Fruit fly (Drosophila melanogaster) whole organism, embryonic: ENCODE measurements around the gene CG42824.
A peak's percentile ranks its signal among the peaks of the same experiment; 100 is the strongest.

ENCODE experiments used
- Aef1 ChIP-seq: fragments of 200-800 bp; sonication (Bioruptor generic); IDR thresholded peaks from 3 replicates; pipeline ENCODE4 v1.3.6; 2022; ENCODE audit warnings: missing biosample characterization, missing genetic modification characterization
- CG10366 ChIP-seq: fragments of 200-800 bp; sonication (Bioruptor generic); IDR thresholded peaks from 2 replicates; pipeline ENCODE4 v1.3.6; 2022; ENCODE audit warnings: missing biosample characterization, missing genetic modification characterization
- CG11504 ChIP-seq: fragments of 200-800 bp; sonication (Bioruptor generic); optimal IDR thresholded peaks from 3 replicates; lab custom pipeline; 2019; ENCODE audit warnings: missing biosample characterization, mild to moderate bottlenecking, missing genetic modification characterization, moderate library complexity
- CG12104 ChIP-seq: fragments of 200-800 bp; sonication (Bioruptor generic); optimal IDR thresholded peaks from 3 replicates; lab custom pipeline; 2016; ENCODE audit warnings: missing biosample characterization, missing genetic modification characterization
- CG12391 ChIP-seq: fragments of 200-800 bp; sonication (Bioruptor generic); optimal IDR thresholded peaks from 3 replicates; lab custom pipeline; 2018; ENCODE audit warnings: missing biosample characterization, mild to moderate bottlenecking, missing genetic modification characterization, moderate library complexity
- CG17328 ChIP-seq: fragments of 200-800 bp; sonication (Bioruptor generic); IDR thresholded peaks from 2 replicates; pipeline ENCODE4 v1.3.6; 2022; ENCODE audit warnings: missing biosample characterization, missing genetic modification characterization
- CG1792 ChIP-seq: fragments of 200-800 bp; sonication (Bioruptor generic); optimal IDR thresholded peaks from 2 replicates; lab custom pipeline; 2016; ENCODE audit warnings: missing biosample characterization, missing genetic modification characterization
- CG30431 ChIP-seq: fragments of 200-800 bp; sonication (Bioruptor generic); optimal IDR thresholded peaks from 2 replicates; lab custom pipeline; 2017; ENCODE audit warnings: missing biosample characterization, missing genetic modification characterization
- CG3065 ChIP-seq: fragments of 200-800 bp; sonication (Bioruptor generic); optimal IDR thresholded peaks from 2 replicates; lab custom pipeline; 2016; ENCODE audit warnings: missing biosample characterization, missing genetic modification characterization
- CG31224 ChIP-seq: fragments of 200-800 bp; sonication (Bioruptor generic); IDR thresholded peaks from 2 replicates; pipeline ENCODE4 v1.3.6; 2022; ENCODE audit warnings: missing biosample characterization, missing genetic modification characterization
- CG3163 ChIP-seq: fragments of 200-800 bp; sonication (Bioruptor generic); optimal IDR thresholded peaks from 3 replicates; lab custom pipeline; 2016; ENCODE audit warnings: missing biosample characterization, missing genetic modification characterization
- CG32532 ChIP-seq: fragments of 200-800 bp; sonication (Bioruptor generic); IDR thresholded peaks from 2 replicates; pipeline ENCODE4 v1.3.6; 2022; ENCODE audit warnings: missing biosample characterization, missing genetic modification characterization
- CG32767 ChIP-seq: fragments of 200-800 bp; sonication (Bioruptor generic); IDR thresholded peaks from 2 replicates; pipeline ENCODE4 v1.3.6; 2022; ENCODE audit warnings: missing biosample characterization, missing genetic modification characterization
- CG33213 ChIP-seq: fragments of 200-800 bp; sonication (Bioruptor generic); optimal IDR thresholded peaks from 3 replicates; lab custom pipeline; 2016; ENCODE audit warnings: missing biosample characterization, missing genetic modification characterization
- CG4820 ChIP-seq: fragments of 200-800 bp; sonication (Bioruptor generic); optimal IDR thresholded peaks from 3 replicates; lab custom pipeline; 2016; ENCODE audit warnings: missing biosample characterization, missing genetic modification characterization
- CG6813 ChIP-seq: fragments of 200-800 bp; sonication (Bioruptor generic); optimal IDR thresholded peaks from 2 replicates; lab custom pipeline; 2017; ENCODE audit warnings: missing biosample characterization, missing genetic modification characterization, mild to moderate bottlenecking, moderate library complexity, missing genetic modification reagents
- CG7839 ChIP-seq: fragments of 200-800 bp; sonication (Bioruptor generic); optimal IDR thresholded peaks from 3 replicates; lab custom pipeline; 2018; ENCODE audit warnings: missing biosample characterization, mild to moderate bottlenecking, missing genetic modification characterization, moderate library complexity
- CG8089 ChIP-seq: fragments of 200-800 bp; sonication (Bioruptor generic); optimal IDR thresholded peaks from 3 replicates; lab custom pipeline; 2016; ENCODE audit warnings: missing biosample characterization, missing genetic modification characterization
- CG8924 ChIP-seq: fragments of 200-800 bp; optimal IDR thresholded peaks from 3 replicates; lab custom pipeline; 2019; ENCODE audit warnings: missing biosample characterization, mild to moderate bottlenecking, missing genetic modification characterization, moderate library complexity
- CG8944 ChIP-seq: fragments of 200-800 bp; sonication (Bioruptor generic); optimal IDR thresholded peaks from 3 replicates; lab custom pipeline; 2016; ENCODE audit warnings: missing biosample characterization, missing genetic modification characterization
- CG9609 ChIP-seq: fragments of 200-800 bp; sonication (Bioruptor generic); optimal IDR thresholded peaks from 3 replicates; lab custom pipeline; 2016; ENCODE audit warnings: missing biosample characterization, missing genetic modification characterization
- Fer2 ChIP-seq: fragments of 200-800 bp; sonication (Bioruptor generic); optimal IDR thresholded peaks from 2 replicates; lab custom pipeline; 2018; ENCODE audit warnings: missing biosample characterization, mild to moderate bottlenecking, missing genetic modification characterization, moderate library complexity
- Gsc ChIP-seq: fragments of 200-800 bp; sonication (Bioruptor generic); IDR thresholded peaks from 2 replicates; pipeline ENCODE4 v1.3.6; 2022; ENCODE audit warnings: missing biosample characterization, missing genetic modification characterization
- Hey ChIP-seq: fragments of 200-800 bp; sonication (Bioruptor generic); optimal IDR thresholded peaks from 3 replicates; lab custom pipeline; 2018; ENCODE audit warnings: missing biosample characterization, mild to moderate bottlenecking, missing genetic modification characterization
- HmgZ ChIP-seq: fragments of 200-800 bp; sonication (Bioruptor generic); optimal IDR thresholded peaks from 2 replicates; lab custom pipeline; 2018; ENCODE audit warnings: missing biosample characterization, mild to moderate bottlenecking, missing genetic modification characterization
- Hr3 ChIP-seq: fragments of 200-800 bp; sonication (Bioruptor generic); optimal IDR thresholded peaks from 3 replicates; lab custom pipeline; 2016; ENCODE audit warnings: missing biosample characterization, missing genetic modification characterization
- Hr39 ChIP-seq: fragments of >200 bp; optimal IDR thresholded peaks from 2 replicates; lab custom pipeline; 2017
- MESR4 ChIP-seq: fragments of 200-800 bp; sonication (Bioruptor generic); optimal IDR thresholded peaks from 2 replicates; lab custom pipeline; 2018; ENCODE audit warnings: missing biosample characterization, mild to moderate bottlenecking, missing genetic modification characterization, moderate library complexity
- Med ChIP-seq: fragments of 200-800 bp; sonication (Bioruptor generic); peaks from one replicate; lab custom pipeline; 2016; ENCODE audit warnings: missing biosample characterization, missing genetic modification characterization, mild to moderate bottlenecking, inconsistent platforms, moderate library complexity
- Ssrp ChIP-seq: fragments of 200-800 bp; sonication (Bioruptor generic); optimal IDR thresholded peaks from 2 replicates; lab custom pipeline; 2018; ENCODE audit warnings: missing biosample characterization, mild to moderate bottlenecking, missing genetic modification characterization, moderate library complexity
- Trl ChIP-seq, 3 experiments: fragments of >200 bp in 2 of 3; fragments of 200-800 bp in 1 of 3; sonication (Bioruptor generic) in 1 of 3; optimal IDR thresholded peaks; 2 replicates in 1 of 3; 3 replicates in 2 of 3; lab custom pipeline; 2016 to 2017; ENCODE audit warnings: missing biosample characterization in 1 of 3, missing genetic modification characterization in 1 of 3
- YL-1 ChIP-seq: fragments of 200-800 bp; sonication (Bioruptor generic); optimal IDR thresholded peaks from 3 replicates; lab custom pipeline; 2017; ENCODE audit warnings: missing biosample characterization, mild to moderate bottlenecking, missing genetic modification characterization
- ase ChIP-seq: fragments of 200-800 bp; sonication (Bioruptor generic); IDR thresholded peaks from 3 replicates; pipeline ENCODE4 v1.3.6; 2022; ENCODE audit warnings: missing biosample characterization, missing genetic modification characterization
- az2 ChIP-seq: fragments of 200-800 bp; sonication (Bioruptor generic); optimal IDR thresholded peaks from 3 replicates; lab custom pipeline; 2016; ENCODE audit warnings: missing biosample characterization, missing genetic modification characterization
- bowl ChIP-seq: fragments of 200-800 bp; sonication (Bioruptor generic); IDR thresholded peaks from 2 replicates; pipeline ENCODE4 v1.3.6; 2022; ENCODE audit warnings: missing biosample characterization, missing genetic modification characterization
- cad ChIP-seq: fragments of >200 bp; optimal IDR thresholded peaks from 2 replicates; lab custom pipeline; 2017; ENCODE audit warnings: missing biosample characterization, missing genetic modification characterization
- caup ChIP-seq: fragments of 200-800 bp; sonication (Bioruptor generic); optimal IDR thresholded peaks from 3 replicates; lab custom pipeline; 2017; ENCODE audit warnings: missing biosample characterization, mild to moderate bottlenecking, missing genetic modification characterization, moderate library complexity; ENCODE audit not compliant: severe bottlenecking
- fru ChIP-seq: fragments of >200 bp; optimal IDR thresholded peaks from 2 replicates; lab custom pipeline; 2017
- inv ChIP-seq: fragments of 200-800 bp; sonication (Bioruptor generic); IDR thresholded peaks from 2 replicates; pipeline ENCODE4 v1.3.6; 2022; ENCODE audit warnings: missing biosample characterization, missing genetic modification characterization; ENCODE audit not compliant: partially characterized antibody
- knrl ChIP-seq: fragments of 200-800 bp; sonication (Bioruptor generic); IDR thresholded peaks from 3 replicates; pipeline ENCODE4 v1.3.6; 2022; ENCODE audit warnings: missing biosample characterization, missing genetic modification characterization; ENCODE audit not compliant: partially characterized antibody
- lmd ChIP-seq: fragments of 200-800 bp; sonication (Bioruptor generic); IDR thresholded peaks from 2 replicates; pipeline ENCODE4 v1.3.6; 2022; ENCODE audit warnings: missing biosample characterization, missing genetic modification characterization
- nau ChIP-seq: fragments of 200-800 bp; sonication (Bioruptor generic); optimal IDR thresholded peaks from 3 replicates; lab custom pipeline; 2017; ENCODE audit warnings: missing biosample characterization, mild to moderate bottlenecking, missing genetic modification characterization, missing genetic modification reagents
- nerfin-1 ChIP-seq: fragments of 200-800 bp; sonication (Bioruptor generic); optimal IDR thresholded peaks from 3 replicates; lab custom pipeline; 2019; ENCODE audit warnings: missing biosample characterization, mild to moderate bottlenecking, missing genetic modification characterization, moderate library complexity
- nmo ChIP-seq: fragments of 200-800 bp; sonication (Bioruptor generic); optimal IDR thresholded peaks from 2 replicates; lab custom pipeline; 2018; ENCODE audit warnings: missing biosample characterization, mild to moderate bottlenecking, missing genetic modification characterization, moderate library complexity
- repo ChIP-seq: fragments of 200-800 bp; sonication (Bioruptor generic); optimal IDR thresholded peaks from 2 replicates; lab custom pipeline; 2016; ENCODE audit warnings: missing biosample characterization, missing genetic modification characterization
- shn ChIP-seq: fragments of 200-800 bp; sonication (Bioruptor generic); optimal IDR thresholded peaks from 3 replicates; lab custom pipeline; 2016; ENCODE audit warnings: missing biosample characterization, missing genetic modification characterization
- slou ChIP-seq: fragments of 200-800 bp; sonication (Bioruptor generic); optimal IDR thresholded peaks from 3 replicates; lab custom pipeline; 2016; ENCODE audit warnings: missing biosample characterization, missing genetic modification characterization
- tap ChIP-seq: fragments of 200-800 bp; optimal IDR thresholded peaks from 3 replicates; lab custom pipeline; 2019; ENCODE audit warnings: missing biosample characterization, mild to moderate bottlenecking, missing genetic modification characterization, moderate library complexity
- tgo ChIP-seq: fragments of 200-800 bp; sonication (Bioruptor generic); IDR thresholded peaks from 3 replicates; pipeline ENCODE4 v1.3.6; 2022; ENCODE audit warnings: missing biosample characterization, missing genetic modification characterization
- twi ChIP-seq: fragments of 200-800 bp; optimal IDR thresholded peaks from 2 replicates; lab custom pipeline; 2019; ENCODE audit warnings: missing biosample characterization, mild to moderate bottlenecking, missing genetic modification characterization, moderate library complexity
- usp ChIP-seq: fragments of >200 bp; optimal IDR thresholded peaks from 2 replicates; lab custom pipeline; 2017; ENCODE audit warnings: missing biosample characterization, missing genetic modification characterization

The CG42824 gene

DNA sequence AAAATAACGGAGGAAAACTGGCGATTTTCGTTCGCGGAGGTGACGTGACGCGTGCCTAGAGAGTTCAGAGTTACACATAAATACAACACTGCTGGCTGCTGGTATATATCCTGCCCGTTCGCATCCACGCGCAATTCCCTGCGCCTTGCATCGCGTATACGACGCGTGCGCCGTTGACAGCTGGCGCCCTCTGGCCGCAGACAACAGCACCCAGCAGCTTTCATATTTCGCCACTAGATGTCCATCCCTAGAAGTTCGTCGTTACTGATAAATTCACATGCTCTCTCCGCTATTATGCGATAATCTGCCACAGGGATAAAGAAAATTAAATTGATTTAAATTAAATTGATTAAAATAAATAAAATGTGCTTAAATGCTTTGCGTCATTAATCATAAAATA is 3.9 kb downstream of the CG42824 start, which contains the start of gene Sur-8 (continued):
- TF ChIP-seq lmd (GFP tag; lab: Robert Waterston, UW): peak; percentile 76
- TF ChIP-seq Med (GFP tag; lab: Kevin White, UChicago): peak; percentile 99
- TF ChIP-seq ase (GFP tag; lab: Robert Waterston, UW): peak; percentile 61; the same call in 2 of the 3 replicates
- peak; percentile 67 for TF ChIP-seq CG33213 (GFP tag; lab: Kevin White, UChicago)
- no peak for TF ChIP-seq Gsc (GFP tag; lab: Robert Waterston, UW)
- peak; percentile 53 for TF ChIP-seq CG8089 (GFP tag; lab: Kevin White, UChicago)
- TF ChIP-seq YL-1 (GFP tag; lab: Kevin White, UChicago): peak; percentile 2
- TF ChIP-seq Trl (optimal IDR thresholded peaks at IDR 0.05; lab: Kevin White, UChicago): no peak
- TF ChIP-seq Trl (GFP tag; optimal IDR thresholded peaks at IDR 0.05; lab: Kevin White, UChicago): peak; percentile 72
- TF ChIP-seq CG32532 (GFP tag; lab: Robert Waterston, UW): peak; percentile 95
- peak; percentile 63 for TF ChIP-seq shn (GFP tag; lab: Kevin White, UChicago)
- TF ChIP-seq Fer2: no peak
- peak; percentile 17 for TF ChIP-seq slou
- TF ChIP-seq CG3065: no peak
- no peak for TF ChIP-seq nerfin-1
- no peak for TF ChIP-seq Ssrp (tag; lab: Kevin White, UChicago)
- TF ChIP-seq CG4820 (GFP tag; lab: Kevin White, UChicago): peak; percentile 52
- TF ChIP-seq knrl (GFP tag; lab: Robert Waterston, UW): peak; percentile 42; the same call in 2 of the 3 replicates
- peak; percentile 1 for TF ChIP-seq CG6813 (GFP tag; lab: Kevin White, UChicago)
- TF ChIP-seq HmgZ (tag; lab: Kevin White, UChicago): peak; percentile 62
- peak; percentile 67; the same call in 2 of the 3 replicates for TF ChIP-seq tgo
- peak; percentile 76 for TF ChIP-seq az2 (GFP tag; lab: Kevin White, UChicago)
- peak; percentile 25 for TF ChIP-seq repo (GFP tag; lab: Kevin White, UChicago)
- TF ChIP-seq usp (GFP tag; lab: Kevin White, UChicago): no peak
- no peak for TF ChIP-seq inv (GFP tag; lab: Robert Waterston, UW)
- TF ChIP-seq nau (GFP tag; lab: Kevin White, UChicago): peak; percentile 30
- peak; percentile 13 for TF ChIP-seq CG1792 (GFP tag; lab: Kevin White, UChicago)
- TF ChIP-seq tap (tag; lab: Kevin White, UChicago): peak; percentile 23
- TF ChIP-seq nmo (GFP tag; lab: Kevin White, UChicago): peak; percentile 44
- TF ChIP-seq, all 482 proteins: peak for 292

- TF ChIP-seq twi (tag; lab: Kevin White, UChicago): peak; percentile 11
- TF ChIP-seq CG3163 (GFP tag; lab: Kevin White, UChicago): peak; percentile 36
- TF ChIP-seq Hey (tag; lab: Kevin White, UChicago): no peak
- no peak for TF ChIP-seq Hr39 (lab: Kevin White, UChicago)
- no peak for TF ChIP-seq CG31224 (GFP tag; lab: Robert Waterston, UW)
- TF ChIP-seq cad (GFP tag; lab: Kevin White, UChicago): no peak
- no peak for TF ChIP-seq CG8944 (GFP tag; lab: Kevin White, UChicago)
- TF ChIP-seq CG10366: no peak; the same call in 1 of the 2 replicates
- TF ChIP-seq Aef1 (GFP tag; lab: Robert Waterston, UW): 0 out of 3 replicates have a peak, but pooled peaks have one; percentile 27
- TF ChIP-seq CG11504 (tag; lab: Kevin White, UChicago): peak; percentile 60
- TF ChIP-seq caup (GFP tag; lab: Kevin White, UChicago): peak; percentile 11
- peak; percentile 23; the same call in 1 of the 2 replicates for TF ChIP-seq CG32767 (GFP tag; lab: Robert Waterston, UW)
- peak; percentile 48 for TF ChIP-seq CG9609 (GFP tag; lab: Kevin White, UChicago)
- peak; percentile 62 for TF ChIP-seq CG7839 (tag; lab: Kevin White, UChicago)
- peak; percentile 53 for TF ChIP-seq Hr3
- TF ChIP-seq CG8924: peak; percentile 66
- TF ChIP-seq CG12391 (tag; lab: Kevin White, UChicago): peak; percentile 75
- TF ChIP-seq repo (GFP tag; lab: Kevin White, UChicago): no peak
- peak; percentile 4 for TF ChIP-seq CG33213 (GFP tag; lab: Kevin White, UChicago)
- TF ChIP-seq bowl (GFP tag; lab: Robert Waterston, UW): no peak
- TF ChIP-seq CG17328 (GFP tag; lab: Robert Waterston, UW): 0 out of 2 replicates have a peak, but pooled peaks have one; percentile 22
- no peak for TF ChIP-seq fru
- TF ChIP-seq MESR4: peak; percentile 56
- peak; percentile 17 for TF ChIP-seq CG12104 (GFP tag; lab: Kevin White, UChicago)
- no peak for TF ChIP-seq CG30431 (GFP tag; lab: Kevin White, UChicago)
Measured at dm6 chr3R:17401289-17401752, 5.0 kb downstream of the CG42824 start.
